Worm (Caenorhabditis elegans): ENCODE data around the gene Y54G2A.41.

ce11 chrIV:2747385-2748007 is 4.2 kb upstream of the Y54G2A.41 start:
- TF ChIP-seq zip-5 (tag; optimal IDR thresholded peaks at IDR 0.05): no peak
- no peak for TF ChIP-seq pat-9 (tag; optimal IDR thresholded peaks at IDR 0.05)
- TF ChIP-seq pax-1 (tag; optimal IDR thresholded peaks at IDR 0.05): no peak
- TF ChIP-seq ztf-16 (tag; optimal IDR thresholded peaks at IDR 0.05): no peak
- TF ChIP-seq tbx-2 (tag; optimal IDR thresholded peaks at IDR 0.05): no peak
- TF ChIP-seq hlh-13 (GFP tag; optimal IDR thresholded peaks at IDR 0.05): no peak
- no peak for TF ChIP-seq hlh-15 (tag; optimal IDR thresholded peaks at IDR 0.05)
- no peak for TF ChIP-seq ceh-22 (tag; optimal IDR thresholded peaks at IDR 0.05)
- TF ChIP-seq nfya-1 (tag; optimal IDR thresholded peaks at IDR 0.05): no peak

Measured in whole organism, late embryonic.